Worm (Caenorhabditis elegans) whole organism, L2 larva: ENCODE data around the gene nhr-182.

Source experiments
- dmd-4 ChIP-seq: sonication (generic microtip); optimal IDR thresholded peaks from 2 replicates; lab custom pipeline; 2017; ENCODE audit warnings: missing biosample characterization, missing genetic modification characterization
- lin-39 ChIP-seq: fragments of 150-350 bp; optimal IDR thresholded peaks from 2 replicates; lab custom pipeline; 2014; ENCODE audit warnings: missing biosample characterization, missing genetic modification reagents, missing genetic modification characterization
- nhr-11 ChIP-seq: fragments of 150-350 bp; optimal IDR thresholded peaks from 2 replicates; lab custom pipeline; 2014; ENCODE audit warnings: missing biosample characterization, missing genetic modification characterization
- unc-62 ChIP-seq: fragments of 150-350 bp; optimal IDR thresholded peaks from 2 replicates; lab custom pipeline; 2014; ENCODE audit warnings: missing biosample characterization, missing genetic modification reagents, missing genetic modification characterization

- no peak for TF ChIP-seq dmd-4 (tag; lab: Kevin White, UChicago)
- TF ChIP-seq unc-62 (GFP tag; lab: Kevin White, UChicago): no peak
- TF ChIP-seq nhr-11 (tag; lab: Kevin White, UChicago): no peak
- TF ChIP-seq lin-39 (tag; lab: Kevin White, UChicago): no peak
Measured at ce11 chrV:2264925-2265324, 5.2 kb upstream of the nhr-182 start.
